Worm (Caenorhabditis elegans): ENCODE results near the gene ugt-66.

ce11 chrIII:6176172-6176571, 18.2 kb downstream of the ugt-66 start:
- no peak for TF ChIP-seq ama-1 (optimal IDR thresholded peaks at IDR 0.05)
- no peak for TF ChIP-seq unc-39 (tag; optimal IDR thresholded peaks at IDR 0.05)
- TF ChIP-seq elt-1 (tag; optimal IDR thresholded peaks at IDR 0.05) = no peak
- no peak for TF ChIP-seq nhr-25 (tag; optimal IDR thresholded peaks at IDR 0.05)
- no peak for TF ChIP-seq ceh-16 (tag; optimal IDR thresholded peaks at IDR 0.05)
- TF ChIP-seq lsy-2 (tag; optimal IDR thresholded peaks at IDR 0.05) = no peak
- TF ChIP-seq blmp-1 (tag; optimal IDR thresholded peaks at IDR 0.05; ENCODE audit: insufficient read depth) = no peak
- TF ChIP-seq unc-62 (GFP tag; optimal IDR thresholded peaks at IDR 0.05) = no peak

All from whole organism, L2 larva.